Worm (Caenorhabditis elegans): ENCODE measurements around the gene nhr-114.
A peak's percentile ranks its signal among the peaks of the same experiment; 100 is the strongest.
"Not testable (repeated sequence)": the region's sequence is repeated elsewhere in the genome, so short reads cannot be mapped to it uniquely, and the experiment has no call there.

The nhr-114 gene

ce11 chrV:4211521-4211920 is 24.5 kb downstream of the nhr-114 start:
- no peak for TF ChIP-seq attf-4 (tag; optimal IDR thresholded peaks at IDR 0.05)
- TF ChIP-seq ama-1 (optimal IDR thresholded peaks at IDR 0.05): no peak
- TF ChIP-seq nhr-111 (GFP tag; optimal IDR thresholded peaks at IDR 0.05): no peak
- 0 out of 2 replicates have a peak, but pooled peaks have one; percentile 25 for TF ChIP-seq ctbp-1 (GFP tag; IDR thresholded peaks at IDR 0.05)
- peak; percentile 31 for TF ChIP-seq ces-1 (GFP tag; optimal IDR thresholded peaks at IDR 0.05)
- TF ChIP-seq duxl-1 (tag; optimal IDR thresholded peaks at IDR 0.05; ENCODE audit: poor library complexity): no peak
- TF ChIP-seq nhr-6 (tag; optimal IDR thresholded peaks at IDR 0.05): no peak
- no peak for TF ChIP-seq skn-1 (tag; optimal IDR thresholded peaks at IDR 0.05)
- TF ChIP-seq fkh-10 (GFP tag; optimal IDR thresholded peaks at IDR 0.05): peak; percentile 91
- no peak for TF ChIP-seq rbr-2 (tag; optimal IDR thresholded peaks at IDR 0.05)
- TF ChIP-seq aha-1 (tag): peak; percentile 20
- TF ChIP-seq dmd-9 (GFP tag; IDR thresholded peaks at IDR 0.05): no peak

- not testable (repeated sequence) for TF ChIP-seq lin-38 (GFP tag; IDR thresholded peaks at IDR 0.05); daf-8 (GFP tag; IDR thresholded peaks at IDR 0.05); pqm-1 (tag; optimal IDR thresholded peaks at IDR 0.05)
Observed at ce11 chrV:4215856-4216255, 28.9 kb downstream of the nhr-114 start, which contains the start of gene H43I07.4. H43I07.4 (plus strand) TSS chrV:4216156.

ce11 chrV:4216902-4217301 is 29.9 kb downstream of the nhr-114 start:
- TF ChIP-seq unc-62 (GFP tag; optimal IDR thresholded peaks at IDR 0.05 in 1 of 2) (peak in 1 of 2 experiments; percentile 90), unc-62 (tag; optimal IDR thresholded peaks at IDR 0.05) (no peak), mdt-29 (GFP tag; IDR thresholded peaks at IDR 0.05) (no peak), unc-39 (tag; optimal IDR thresholded peaks at IDR 0.05) (no peak)

ce11 chrV:4218268-4218667 is 31.3 kb downstream of the nhr-114 start:
- no peak for TF ChIP-seq lin-39 (tag; optimal IDR thresholded peaks at IDR 0.05)
- peak; percentile 92 for TF ChIP-seq aha-1 (tag)
- TF ChIP-seq ceh-20 (GFP tag; IDR thresholded peaks at IDR 0.05): 0 out of 2 replicates have a peak, but pooled peaks have one; percentile 22
- no peak for TF ChIP-seq lin-1 (GFP tag; IDR thresholded peaks at IDR 0.05)
- TF ChIP-seq vab-7 (GFP tag; IDR thresholded peaks at IDR 0.05): peak; percentile 38; the same call in 1 of the 2 replicates
- TF ChIP-seq lsy-2 (tag; optimal IDR thresholded peaks at IDR 0.05): peak in 1 of 2 experiments; percentile 7

ce11 chrV:4219342-4219741 is 32.3 kb downstream of the nhr-114 start, which contains the start of gene nlp-9:
nlp-9 (plus strand) TSS chrV:4219642.
- TF ChIP-seq lin-1 (GFP tag; IDR thresholded peaks at IDR 0.05) (no peak), aha-1 (tag) (peak; percentile 13)

ce11 chrV:4236118-4236517 is 49.1 kb downstream of the nhr-114 start, which contains the start of gene nlp-13:
nlp-13 (plus strand) TSS chrV:4236418.
- TF ChIP-seq nhr-10 (tag; optimal IDR thresholded peaks at IDR 0.05) (no peak), Y48G9A.11 (GFP tag; IDR thresholded peaks at IDR 0.05) (no peak), nhr-28 (tag; optimal IDR thresholded peaks at IDR 0.05) (no peak), ces-1 (GFP tag; optimal IDR thresholded peaks at IDR 0.05) (no peak), arid-1 (GFP tag; conservative IDR thresholded peaks at IDR 0.05) (no peak), ama-1 (optimal IDR thresholded peaks at IDR 0.05) (no peak), F49E8.2 (tag; optimal IDR thresholded peaks at IDR 0.05; ENCODE audit: borderline replicate concordance) (no peak)
